Fruit fly (Drosophila melanogaster): ENCODE data around the gene CG13771.

Gene CG13771

DNA sequence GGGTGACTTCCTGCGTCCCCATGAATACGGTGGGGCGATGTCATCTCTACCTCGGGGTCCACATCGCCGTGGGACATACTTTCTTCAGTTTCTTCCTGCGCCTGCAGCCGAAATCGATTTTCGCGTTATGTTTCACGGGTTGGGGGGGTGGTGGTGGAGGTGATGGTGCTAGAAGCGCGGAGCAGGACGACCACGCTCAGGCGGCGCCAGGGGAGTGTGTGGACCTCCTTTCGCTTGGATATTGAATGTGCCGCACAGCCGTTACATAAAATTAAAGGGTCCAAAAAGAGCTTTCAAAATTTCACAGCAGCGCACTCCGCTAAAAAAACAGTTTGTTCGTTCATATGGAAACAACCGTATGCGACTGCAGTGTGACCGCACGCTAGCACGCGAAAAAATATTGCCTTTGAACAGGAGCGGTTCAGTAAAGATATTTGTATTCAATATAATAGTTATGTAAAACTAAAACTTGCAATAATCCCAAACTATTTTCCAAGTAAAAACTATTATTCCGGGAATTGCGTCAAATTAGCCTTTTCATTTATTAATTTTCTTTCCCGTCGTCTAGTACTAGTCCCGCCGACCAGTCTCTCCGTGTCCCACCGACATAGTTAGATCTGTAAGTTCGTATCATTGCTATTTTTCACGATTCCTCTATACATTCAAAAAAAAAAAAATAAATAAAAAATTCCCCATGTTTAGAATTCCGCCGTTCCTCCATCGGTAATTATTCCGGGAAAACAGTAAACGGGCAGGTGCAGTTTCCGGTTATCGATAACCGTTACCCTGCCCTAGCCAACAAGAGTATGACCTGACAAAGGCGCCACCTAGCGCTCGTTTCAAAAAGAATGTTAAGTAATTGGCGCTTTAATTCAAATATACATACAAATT lies 20.8 kb upstream of the CG13771 start, which contains the start of gene Nhe3 (continued):
- TF ChIP-seq HLH4C (GFP tag; IDR thresholded peaks at IDR 0.05; ENCODE audit: partially characterized antibody): peak; percentile 68
- TF ChIP-seq B-H2 (GFP tag; optimal IDR thresholded peaks at IDR 0.05): peak; percentile 67
- TF ChIP-seq CG11093 (GFP tag; IDR thresholded peaks at IDR 0.05): peak; percentile 83; the same call in 2 of the 3 replicates
- TF ChIP-seq Hmx (GFP tag; optimal IDR thresholded peaks at IDR 0.05): peak; percentile 69
- TF ChIP-seq Ets97D (GFP tag; optimal IDR thresholded peaks at IDR 0.05): peak; percentile 78
- TF ChIP-seq odd (GFP tag; optimal IDR thresholded peaks at IDR 0.05): peak; percentile 71
- TF ChIP-seq Sox102F (GFP tag; optimal IDR thresholded peaks at IDR 0.05): no peak
- TF ChIP-seq knrl (GFP tag; IDR thresholded peaks at IDR 0.05; ENCODE audit: partially characterized antibody): peak; percentile 61; the same call in 1 of the 3 replicates
- peak; percentile 54; the same call in 1 of the 2 replicates for TF ChIP-seq Oaz (GFP tag; IDR thresholded peaks at IDR 0.05)
- peak; percentile 86 for TF ChIP-seq CG12391 (tag; optimal IDR thresholded peaks at IDR 0.05)
- peak; percentile 63 for TF ChIP-seq Hand (GFP tag; optimal IDR thresholded peaks at IDR 0.05)
- TF ChIP-seq CG12299 (tag; optimal IDR thresholded peaks at IDR 0.05): peak; percentile 67
- TF ChIP-seq Blimp-1 (GFP tag; optimal IDR thresholded peaks at IDR 0.05): peak; percentile 71
- TF ChIP-seq Doc2 (GFP tag; IDR thresholded peaks at IDR 0.05): no peak
- peak; percentile 81 for TF ChIP-seq vfl (GFP tag; optimal IDR thresholded peaks at IDR 0.05)
- no peak for TF ChIP-seq ftz-f1 (GFP tag; optimal IDR thresholded peaks at IDR 0.05)
- peak; percentile 62; the same call in 1 of the 2 replicates for TF ChIP-seq Atf6 (GFP tag; IDR thresholded peaks at IDR 0.05)
- TF ChIP-seq nerfin-1 (tag; optimal IDR thresholded peaks at IDR 0.05): peak; percentile 60
- no peak for TF ChIP-seq nerfin-2 (GFP tag; IDR thresholded peaks at IDR 0.05; ENCODE audit: partially characterized antibody)
- peak; percentile 48 for TF ChIP-seq lbe (GFP tag; optimal IDR thresholded peaks at IDR 0.05)
- peak; percentile 91 for TF ChIP-seq slbo (GFP tag; IDR thresholded peaks at IDR 0.05)
- TF ChIP-seq CG17385 (GFP tag; optimal IDR thresholded peaks at IDR 0.05): peak; percentile 71
- TF ChIP-seq CG13424 (tag; optimal IDR thresholded peaks at IDR 0.05): peak; percentile 78
- TF ChIP-seq CG34224 (GFP tag; IDR thresholded peaks at IDR 0.05; ENCODE audit: partially characterized antibody): peak; percentile 46
- TF ChIP-seq CG11456 (GFP tag; IDR thresholded peaks at IDR 0.05): peak; percentile 87
- TF ChIP-seq bab2 (GFP tag; optimal IDR thresholded peaks at IDR 0.05): peak; percentile 88
- peak; percentile 77 for TF ChIP-seq Taf1 (GFP tag; IDR thresholded peaks at IDR 0.05)
- TF ChIP-seq CG15269 (tag; optimal IDR thresholded peaks at IDR 0.05): no peak
- TF ChIP-seq CG3407 (GFP tag; optimal IDR thresholded peaks at IDR 0.05): peak; percentile 39
- no peak for TF ChIP-seq grn (GFP tag; optimal IDR thresholded peaks at IDR 0.05)
- TF ChIP-seq chinmo (GFP tag; IDR thresholded peaks at IDR 0.05; ENCODE audit: partially characterized antibody): peak; percentile 81; the same call in 2 of the 4 replicates
- peak; percentile 54 for TF ChIP-seq CG18011 (GFP tag; optimal IDR thresholded peaks at IDR 0.05)
- TF ChIP-seq lab (GFP tag; optimal IDR thresholded peaks at IDR 0.05): no peak
- TF ChIP-seq CG11696 (GFP tag; IDR thresholded peaks at IDR 0.05): 0 out of 2 replicates have a peak, but pooled peaks have one; percentile 30
- no peak for TF ChIP-seq kah (GFP tag; optimal IDR thresholded peaks at IDR 0.05)
- TF ChIP-seq ssp (GFP tag; IDR thresholded peaks at IDR 0.05): peak; percentile 66
- no peak for TF ChIP-seq aop (GFP tag; IDR thresholded peaks at IDR 0.05)
- peak; percentile 74 for TF ChIP-seq CG3281 (GFP tag; optimal IDR thresholded peaks at IDR 0.05)
- peak; percentile 40 for TF ChIP-seq pzg (GFP tag; optimal IDR thresholded peaks at IDR 0.05)
- TF ChIP-seq repo (GFP tag; optimal IDR thresholded peaks at IDR 0.05): peak; percentile 67
- peak; percentile 60 for TF ChIP-seq Camta (GFP tag; optimal IDR thresholded peaks at IDR 0.05)
- TF ChIP-seq unpg (GFP tag; optimal IDR thresholded peaks at IDR 0.05): peak; percentile 80
- peak; percentile 85 for TF ChIP-seq HLH54F (GFP tag; optimal IDR thresholded peaks at IDR 0.05)
- peak; percentile 95 for TF ChIP-seq CG2120 (GFP tag; optimal IDR thresholded peaks at IDR 0.05)
- no peak for TF ChIP-seq CG31365 (tag; optimal IDR thresholded peaks at IDR 0.05)
- TF ChIP-seq dm (GFP tag; optimal IDR thresholded peaks at IDR 0.05): peak; percentile 39
- TF ChIP-seq CrebB (tag; optimal IDR thresholded peaks at IDR 0.05): peak; percentile 65
